Fruit fly (Drosophila melanogaster) whole organism, embryonic: ENCODE results near the gene ftz.

Source experiments
- Abd-B ChIP-seq: fragments of 200-800 bp; sonication (Bioruptor generic); optimal IDR thresholded peaks from 2 replicates; lab custom pipeline; 2018; ENCODE audit warnings: missing biosample characterization, mild to moderate bottlenecking, missing genetic modification characterization, moderate library complexity
- Antp ChIP-seq: fragments of 200-800 bp; sonication (Bioruptor generic); optimal IDR thresholded peaks from 3 replicates; lab custom pipeline; 2016; ENCODE audit warnings: missing biosample characterization, missing genetic modification characterization
- CG10543 ChIP-seq: fragments of 200-800 bp; sonication (Bioruptor generic); optimal IDR thresholded peaks from 3 replicates; lab custom pipeline; 2017; ENCODE audit warnings: missing biosample characterization, mild to moderate bottlenecking, missing genetic modification characterization, moderate library complexity
- CG11456 ChIP-seq: fragments of 200-800 bp; sonication (Bioruptor generic); IDR thresholded peaks from 3 replicates; pipeline ENCODE4 v1.3.6; 2022; ENCODE audit warnings: missing biosample characterization, missing genetic modification characterization
- CG11695 ChIP-seq: fragments of 200-800 bp; sonication (Bioruptor generic); IDR thresholded peaks from 3 replicates; pipeline ENCODE4 v1.3.6; 2022; ENCODE audit warnings: missing biosample characterization, missing genetic modification characterization
- CG12236 ChIP-seq: fragments of 200-800 bp; sonication (Bioruptor generic); optimal IDR thresholded peaks from 2 replicates; lab custom pipeline; 2016; ENCODE audit warnings: missing biosample characterization, missing genetic modification characterization
- CG12659 ChIP-seq: fragments of 200-800 bp; sonication (Bioruptor generic); optimal IDR thresholded peaks from 3 replicates; lab custom pipeline; 2017; ENCODE audit warnings: mild to moderate bottlenecking, missing biosample characterization, missing genetic modification reagents, missing genetic modification characterization
- CG12769 ChIP-seq: fragments of 200-800 bp; sonication (Bioruptor generic); optimal IDR thresholded peaks from 2 replicates; lab custom pipeline; 2019; ENCODE audit warnings: missing biosample characterization, mild to moderate bottlenecking, missing genetic modification characterization, moderate library complexity
- CG14014 ChIP-seq: fragments of 200-800 bp; sonication (Bioruptor generic); IDR thresholded peaks from 2 replicates; pipeline ENCODE4 v1.3.6; 2022; ENCODE audit warnings: missing biosample characterization, missing genetic modification characterization
- CG14860 ChIP-seq: fragments of 200-800 bp; sonication (Bioruptor generic); IDR thresholded peaks from 3 replicates; pipeline ENCODE4 v1.3.6; 2022; ENCODE audit warnings: missing biosample characterization, missing genetic modification characterization; ENCODE audit not compliant: partially characterized antibody
- CG17186 ChIP-seq: fragments of 200-800 bp; sonication (Bioruptor generic); optimal IDR thresholded peaks from 3 replicates; lab custom pipeline; 2017; ENCODE audit warnings: missing biosample characterization, missing genetic modification reagents, missing genetic modification characterization
- CG17802 ChIP-seq: fragments of 200-800 bp; sonication (Bioruptor generic); optimal IDR thresholded peaks from 2 replicates; lab custom pipeline; 2018; ENCODE audit warnings: missing biosample characterization, mild to moderate bottlenecking, missing genetic modification characterization, moderate library complexity
- CG18011 ChIP-seq: fragments of 200-800 bp; sonication (Bioruptor generic); optimal IDR thresholded peaks from 2 replicates; lab custom pipeline; 2017; ENCODE audit warnings: missing biosample characterization, missing genetic modification characterization, mild to moderate bottlenecking, moderate library complexity, missing genotype
- CG31388 ChIP-seq: fragments of 200-800 bp; sonication (Bioruptor generic); optimal IDR thresholded peaks from 2 replicates; lab custom pipeline; 2016; ENCODE audit warnings: missing biosample characterization, missing genetic modification characterization
- CG7372 ChIP-seq: fragments of 200-800 bp; sonication (Bioruptor generic); IDR thresholded peaks from 2 replicates; pipeline ENCODE4 v1.3.6; 2022; ENCODE audit warnings: missing biosample characterization, missing genetic modification characterization
- CG7786 ChIP-seq: fragments of 200-800 bp; sonication (Bioruptor generic); optimal IDR thresholded peaks from 2 replicates; lab custom pipeline; 2016; ENCODE audit warnings: missing biosample characterization, missing genetic modification characterization
- CG9215 ChIP-seq: fragments of 200-800 bp; sonication (Bioruptor generic); IDR thresholded peaks from 2 replicates; pipeline ENCODE4 v1.3.6; 2022; ENCODE audit warnings: missing biosample characterization, missing genetic modification characterization
- CG9609 ChIP-seq: fragments of 200-800 bp; sonication (Bioruptor generic); optimal IDR thresholded peaks from 3 replicates; lab custom pipeline; 2016; ENCODE audit warnings: missing biosample characterization, missing genetic modification characterization
- CG9817 ChIP-seq: fragments of 200-800 bp; sonication (Bioruptor generic); optimal IDR thresholded peaks from 2 replicates; lab custom pipeline; 2018; ENCODE audit warnings: missing biosample characterization, mild to moderate bottlenecking, missing genetic modification characterization, moderate library complexity
- Dek ChIP-seq: fragments of 200-800 bp; sonication (Bioruptor generic); optimal IDR thresholded peaks from 3 replicates; lab custom pipeline; 2019; ENCODE audit warnings: missing biosample characterization, mild to moderate bottlenecking, missing genetic modification characterization, moderate library complexity
- Doc2 ChIP-seq: fragments of 200-800 bp; sonication (Bioruptor generic); IDR thresholded peaks from 2 replicates; pipeline ENCODE4 v1.3.6; 2022; ENCODE audit warnings: missing biosample characterization, missing genetic modification characterization
- Doc3 ChIP-seq: fragments of 200-800 bp; sonication (Bioruptor generic); IDR thresholded peaks from 3 replicates; pipeline ENCODE4 v1.3.6; 2022; ENCODE audit warnings: missing biosample characterization, missing genetic modification characterization; ENCODE audit not compliant: partially characterized antibody
- GATAe ChIP-seq: fragments of 200-800 bp; sonication (Bioruptor generic); conservative IDR thresholded peaks from 2 replicates; pipeline ENCODE4 v1.3.6; 2022; ENCODE audit warnings: missing biosample characterization, missing genetic modification characterization
- H2.0 ChIP-seq: fragments of 200-800 bp; sonication (Bioruptor generic); IDR thresholded peaks from 2 replicates; pipeline ENCODE4 v1.3.6; 2022; ENCODE audit warnings: missing biosample characterization, missing genetic modification characterization
- Hey ChIP-seq: fragments of 200-800 bp; sonication (Bioruptor generic); optimal IDR thresholded peaks from 3 replicates; lab custom pipeline; 2018; ENCODE audit warnings: missing biosample characterization, mild to moderate bottlenecking, missing genetic modification characterization
- MTF-1 ChIP-seq: fragments of 200-800 bp; sonication (Bioruptor generic); optimal IDR thresholded peaks from 2 replicates; lab custom pipeline; 2018; ENCODE audit warnings: missing biosample characterization, mild to moderate bottlenecking, missing genetic modification characterization, borderline replicate concordance
- Mad ChIP-seq: fragments of 200-800 bp; sonication (Bioruptor generic); optimal IDR thresholded peaks from 2 replicates; lab custom pipeline; 2016; ENCODE audit warnings: missing biosample characterization, missing genetic modification characterization
- Pdp1 ChIP-seq, 2 experiments: fragments of 200-800 bp; sonication (Bioruptor generic); optimal IDR thresholded peaks; 3 replicates each; lab custom pipeline; 2016; ENCODE audit warnings: missing biosample characterization in 2 of 2, missing genetic modification characterization in 2 of 2, mild to moderate bottlenecking in 1 of 2, moderate library complexity in 1 of 2
- Ravus ChIP-seq: fragments of 200-800 bp; sonication (Bioruptor generic); IDR thresholded peaks from 2 replicates; pipeline ENCODE4 v1.3.6; 2022; ENCODE audit warnings: missing biosample characterization, missing genetic modification characterization
- Sry-β ChIP-seq: fragments of 200-800 bp; sonication (Bioruptor generic); optimal IDR thresholded peaks from 2 replicates; lab custom pipeline; 2018; ENCODE audit warnings: missing biosample characterization, mild to moderate bottlenecking, missing genetic modification characterization, moderate library complexity
- ab ChIP-seq: fragments of 200-800 bp; sonication (Bioruptor generic); optimal IDR thresholded peaks from 2 replicates; lab custom pipeline; 2016; ENCODE audit warnings: missing biosample characterization, missing genetic modification characterization
- aop ChIP-seq: fragments of 200-800 bp; sonication (Bioruptor generic); IDR thresholded peaks from 2 replicates; pipeline ENCODE4 v1.3.6; 2022; ENCODE audit warnings: missing biosample characterization, missing genetic modification characterization
- cato ChIP-seq: fragments of 200-800 bp; sonication (Bioruptor generic); optimal IDR thresholded peaks from 2 replicates; lab custom pipeline; 2016; ENCODE audit warnings: missing biosample characterization, missing genetic modification characterization, borderline replicate concordance
- disco-r ChIP-seq: fragments of 200-800 bp; sonication (Bioruptor generic); optimal IDR thresholded peaks from 2 replicates; lab custom pipeline; 2016; ENCODE audit warnings: missing biosample characterization, missing genetic modification characterization
- gcm ChIP-seq: fragments of 200-800 bp; sonication (Bioruptor generic); optimal IDR thresholded peaks from 2 replicates; lab custom pipeline; 2019; ENCODE audit warnings: missing biosample characterization, mild to moderate bottlenecking, missing genetic modification characterization, moderate library complexity
- hkb ChIP-seq, 2 experiments: fragments of 200-800 bp in 1 of 2; fragments of >200 bp in 1 of 2; sonication (Bioruptor generic) in 1 of 2; IDR thresholded peaks in 1 of 2; optimal IDR thresholded peaks in 1 of 2; 2 replicates each; pipeline versions ENCODE4 v1.3.6 to Lab custom; 2017 to 2022; ENCODE audit warnings: missing biosample characterization in 1 of 2, missing genetic modification characterization in 1 of 2
- maf-S ChIP-seq: fragments of 200-800 bp; sonication (Bioruptor generic); optimal IDR thresholded peaks from 2 replicates; lab custom pipeline; 2016; ENCODE audit warnings: missing biosample characterization, missing genetic modification characterization
- nmo ChIP-seq: fragments of 200-800 bp; sonication (Bioruptor generic); optimal IDR thresholded peaks from 2 replicates; lab custom pipeline; 2018; ENCODE audit warnings: missing biosample characterization, mild to moderate bottlenecking, missing genetic modification characterization, moderate library complexity
- oc ChIP-seq: fragments of 200-800 bp; sonication (Bioruptor generic); optimal IDR thresholded peaks from 2 replicates; lab custom pipeline; 2018; ENCODE audit warnings: missing biosample characterization, mild to moderate bottlenecking, missing genetic modification characterization, moderate library complexity
- odd ChIP-seq: fragments of 200-800 bp; sonication (Bioruptor generic); optimal IDR thresholded peaks from 2 replicates; lab custom pipeline; 2017; ENCODE audit warnings: missing biosample characterization, mild to moderate bottlenecking, missing genetic modification characterization
- pfk ChIP-seq: fragments of 200-800 bp; sonication (Bioruptor generic); optimal IDR thresholded peaks from 2 replicates; lab custom pipeline; 2018; ENCODE audit warnings: missing biosample characterization, mild to moderate bottlenecking, missing genetic modification characterization, moderate library complexity
- pho ChIP-seq: fragments of 200-800 bp; sonication (Bioruptor generic); optimal IDR thresholded peaks from 2 replicates; lab custom pipeline; 2016; ENCODE audit warnings: missing biosample characterization, missing genetic modification characterization
- psq ChIP-seq: fragments of 200-800 bp; sonication (Bioruptor generic); optimal IDR thresholded peaks from 2 replicates; lab custom pipeline; 2017; ENCODE audit warnings: missing biosample characterization, missing genetic modification characterization
- pzg ChIP-seq: fragments of 200-800 bp; sonication (Bioruptor generic); optimal IDR thresholded peaks from 3 replicates; lab custom pipeline; 2018; ENCODE audit warnings: missing biosample characterization, mild to moderate bottlenecking, missing genetic modification characterization, moderate library complexity
- sc ChIP-seq, 3 experiments: fragments of >200 bp in 2 of 3; fragments of 200-800 bp in 1 of 3; sonication (Bioruptor generic) in 1 of 3; optimal IDR thresholded peaks; 2 replicates in 2 of 3; 3 replicates in 1 of 3; lab custom pipeline; 2017; ENCODE audit warnings: mild to moderate bottlenecking in 1 of 3, missing biosample characterization in 1 of 3, missing genetic modification characterization in 1 of 3, missing genetic modification reagents in 1 of 3
- sens ChIP-seq: fragments of 200-800 bp; sonication (Bioruptor generic); peaks from one replicate; lab custom pipeline; 2016; ENCODE audit warnings: missing biosample characterization, missing genetic modification characterization
- tio ChIP-seq: fragments of 200-800 bp; sonication (Bioruptor generic); optimal IDR thresholded peaks from 2 replicates; lab custom pipeline; 2017; ENCODE audit warnings: missing biosample characterization, missing genetic modification characterization, inconsistent platforms
- trem ChIP-seq: fragments of 200-800 bp; optimal IDR thresholded peaks from 3 replicates; lab custom pipeline; 2019; ENCODE audit warnings: missing biosample characterization, mild to moderate bottlenecking, missing genetic modification characterization, moderate library complexity
- yki ChIP-seq: fragments of >200 bp; optimal IDR thresholded peaks from 3 replicates; lab custom pipeline; 2018

Gene ftz

dm6 chr3R:6903289-6903791 is 39.2 kb downstream of the ftz start (continued):
- TF ChIP-seq CG10543 (GFP tag; lab: Kevin White, UChicago) (no peak), nmo (GFP tag; lab: Kevin White, UChicago) (peak; percentile 91), CG9215 (GFP tag; lab: Robert Waterston, UW) (no peak), hkb (optimal IDR thresholded peaks at IDR 0.05; lab: Kevin White, UChicago) (no peak), hkb (GFP tag; IDR thresholded peaks at IDR 0.05; lab: Robert Waterston, UW) (peak; percentile 69), pfk (GFP tag; lab: Kevin White, UChicago) (no peak), Sry-β (GFP tag; lab: Kevin White, UChicago) (no peak), CG31388 (GFP tag; lab: Kevin White, UChicago) (no peak), Ravus (GFP tag; lab: Robert Waterston, UW) (no peak), Doc3 (GFP tag; lab: Robert Waterston, UW) (no peak), tio (GFP tag; lab: Kevin White, UChicago) (peak; percentile 52), odd (GFP tag; lab: Kevin White, UChicago) (peak; percentile 57), CG14860 (GFP tag; lab: Robert Waterston, UW) (no peak), CG9817 (tag; lab: Kevin White, UChicago) (peak; percentile 23), CG12659 (GFP tag; lab: Kevin White, UChicago) (peak; percentile 59), pzg (GFP tag; lab: Kevin White, UChicago) (no peak), yki (lab: Kevin White, UChicago) (no peak), Dek (peak; percentile 58), sc (optimal IDR thresholded peaks at IDR 0.05; lab: Kevin White, UChicago) (no peak), sc (GFP tag; optimal IDR thresholded peaks at IDR 0.05; lab: Kevin White, UChicago) (peak; percentile 70), CG17802 (no peak), Antp (GFP tag; lab: Kevin White, UChicago) (no peak), aop (GFP tag; lab: Robert Waterston, UW) (no peak), trem (peak; percentile 80), oc (tag; lab: Kevin White, UChicago) (peak; percentile 66), maf-S (GFP tag; lab: Kevin White, UChicago) (no peak), CG17186 (GFP tag; lab: Kevin White, UChicago) (no peak), gcm (GFP tag; lab: Kevin White, UChicago) (peak; percentile 80), Abd-B (GFP tag; lab: Kevin White, UChicago) (peak; percentile 64), CG7786 (GFP tag; lab: Kevin White, UChicago) (no peak), CG18011 (GFP tag; lab: Kevin White, UChicago) (no peak), CG11695 (GFP tag; lab: Robert Waterston, UW) (peak; percentile 67; the same call in 2 of the 3 replicates), CG12236 (GFP tag; lab: Kevin White, UChicago) (no peak), MTF-1 (no peak), sens (GFP tag; lab: Kevin White, UChicago) (peak; percentile 87), CG11456 (no peak), Doc2 (GFP tag; lab: Robert Waterston, UW) (no peak), cato (GFP tag; lab: Kevin White, UChicago) (peak; percentile 17), CG14014 (no peak), H2.0 (GFP tag; lab: Robert Waterston, UW) (no peak; the same call in 1 of the 2 replicates), Pdp1 (GFP tag; optimal IDR thresholded peaks at IDR 0.05; lab: Kevin White, UChicago) (peak in 1 of 2 experiments; percentile 1), pho (peak; percentile 2), Hey (tag; lab: Kevin White, UChicago) (no peak), CG12769 (tag; lab: Kevin White, UChicago) (no peak), disco-r (GFP tag; lab: Kevin White, UChicago) (no peak), CG9609 (GFP tag; lab: Kevin White, UChicago) (no peak), Mad (GFP tag; lab: Kevin White, UChicago) (no peak), GATAe (GFP tag; lab: Robert Waterston, UW) (no peak), ab (no peak), CG7372 (GFP tag; lab: Robert Waterston, UW) (no peak), psq (GFP tag; lab: Kevin White, UChicago) (peak; percentile 37)
